Worm (Caenorhabditis elegans) whole organism, late embryonic: ENCODE measurements around the gene fipp-1.

Source experiments
- ahr-1 ChIP-seq: sonication (generic microtip); optimal IDR thresholded peaks from 2 replicates; lab custom pipeline; 2016; ENCODE audit warnings: missing genetic modification characterization, missing compliant biosample characterization
- ama-1 ChIP-seq: fragments of 150-350 bp; optimal IDR thresholded peaks from 2 replicates; lab custom pipeline; 2014
- elt-2 ChIP-seq: sonication (generic microtip); optimal IDR thresholded peaks from 2 replicates; lab custom pipeline; 2016; ENCODE audit warnings: missing genetic modification reagents, missing genetic modification characterization, missing compliant biosample characterization
- hlh-6 ChIP-seq: sonication (generic microtip); optimal IDR thresholded peaks from 2 replicates; lab custom pipeline; 2016; ENCODE audit warnings: missing genotype, missing genetic modification characterization, missing compliant biosample characterization
- pha-4 ChIP-seq: fragments of 150-350 bp; optimal IDR thresholded peaks from 2 replicates; lab custom pipeline; 2018; ENCODE audit warnings: missing biosample characterization, missing genetic modification reagents, missing genetic modification characterization
- sdc-2 ChIP-seq: sonication (generic microtip); optimal IDR thresholded peaks from 2 replicates; lab custom pipeline; 2016; ENCODE audit warnings: missing genotype, missing genetic modification characterization, missing compliant biosample characterization
- sox-4 ChIP-seq: sonication (generic microtip); optimal IDR thresholded peaks from 2 replicates; lab custom pipeline; 2017; ENCODE audit warnings: mild to moderate bottlenecking, missing genetic modification characterization, inconsistent platforms, missing compliant biosample characterization
- tbx-2 ChIP-seq: sonication (generic microtip); optimal IDR thresholded peaks from 2 replicates; lab custom pipeline; 2016; ENCODE audit warnings: missing genetic modification characterization, missing compliant biosample characterization
- unc-55 ChIP-seq: sonication (generic microtip); optimal IDR thresholded peaks from 2 replicates; lab custom pipeline; 2017; ENCODE audit warnings: missing biosample characterization, missing genetic modification reagents, missing genetic modification characterization

- TF ChIP-seq elt-2 (no peak), sdc-2 (no peak), ama-1 (lab: Kevin White, UChicago) (no peak), ahr-1 (tag; lab: Kevin White, UChicago) (no peak), pha-4 (tag; lab: Kevin White, UChicago) (no peak), hlh-6 (no peak), tbx-2 (tag; lab: Kevin White, UChicago) (no peak), sox-4 (tag; lab: Kevin White, UChicago) (no peak), unc-55 (no peak)
These were observed 25.3 kb upstream of the fipp-1 start, which contains the start of gene hpo-18 for ce11 chrV:4346325-4346724.
